Fruit fly (Drosophila melanogaster): Measurements from ENCODE around the gene unc-4.

dm6 chrX:17762270-17762669, 6.1 kb upstream of the unc-4 start:
- TF ChIP-seq ovo (GFP tag; optimal IDR thresholded peaks at IDR 0.05) (no peak), bab1 (GFP tag; optimal IDR thresholded peaks at IDR 0.05) (no peak), CG7101 (tag; optimal IDR thresholded peaks at IDR 0.05) (no peak), cic (GFP tag; optimal IDR thresholded peaks at IDR 0.05) (no peak), CG5204 (GFP tag; optimal IDR thresholded peaks at IDR 0.05) (no peak), CG33017 (tag; optimal IDR thresholded peaks at IDR 0.05) (no peak), Mnt (GFP tag; optimal IDR thresholded peaks at IDR 0.05) (no peak)

Measured in whole organism, adult.